Fruit fly (Drosophila melanogaster): ENCODE measurements around the gene Cpr30B.

dm6 chr2L:9539988-9540573 is 2.6 kb upstream of the Cpr30B start, which contains the start of gene CG17855:
- TF ChIP-seq h (optimal IDR thresholded peaks at IDR 0.05) = no peak
- no peak for TF ChIP-seq Myc (optimal IDR thresholded peaks at IDR 0.05)
- TF ChIP-seq psq (optimal IDR thresholded peaks at IDR 0.05) = no peak
- no peak for TF ChIP-seq insv (optimal IDR thresholded peaks at IDR 0.05)

All from Kc167 (cell line).